Worm (Caenorhabditis elegans) whole organism, early embryonic: Measurements from ENCODE around the gene drp-1.

Source experiments
- F13C5.2 ChIP-seq: sonication (generic microtip); optimal IDR thresholded peaks from 2 replicates; lab custom pipeline; 2017; ENCODE audit warnings: mild to moderate bottlenecking, missing genetic modification characterization, inconsistent platforms, missing compliant biosample characterization
- ama-1 ChIP-seq: fragments of 150-350 bp; optimal IDR thresholded peaks from 2 replicates; lab custom pipeline; 2014
- ceh-36 ChIP-seq: sonication (generic microtip); optimal IDR thresholded peaks from 2 replicates; lab custom pipeline; 2016; ENCODE audit warnings: missing genetic modification characterization, inconsistent platforms, missing compliant biosample characterization
- ets-7 ChIP-seq: sonication (generic microtip); optimal IDR thresholded peaks from 2 replicates; lab custom pipeline; 2016; ENCODE audit warnings: missing genotype, missing genetic modification characterization, missing compliant biosample characterization
- flt-1 ChIP-seq: fragments of 200-800 bp; sonication (Bioruptor generic); IDR thresholded peaks from 2 replicates; pipeline ENCODE4 v1.3.6; 2022; ENCODE audit warnings: missing genetic modification characterization, missing compliant biosample characterization
- pes-1 ChIP-seq: fragments of 200-800 bp; sonication (Bioruptor generic); IDR thresholded peaks from 2 replicates; pipeline ENCODE4 v1.3.6; 2022; ENCODE audit warnings: missing genetic modification reagents, missing genetic modification characterization, missing compliant biosample characterization
- sea-1 ChIP-seq: fragments of 200-800 bp; sonication (Bioruptor generic); conservative IDR thresholded peaks from 2 replicates; pipeline ENCODE4 v1.3.6; 2022; ENCODE audit warnings: missing genetic modification characterization, missing compliant biosample characterization
- tbx-37 ChIP-seq: fragments of 200-800 bp; sonication (Bioruptor generic); conservative IDR thresholded peaks from 2 replicates; pipeline ENCODE4 v1.3.6; 2022; ENCODE audit warnings: missing genetic modification reagents, missing genetic modification characterization, missing compliant biosample characterization
- tra-4 ChIP-seq: sonication (generic microtip); optimal IDR thresholded peaks from 2 replicates; lab custom pipeline; 2017; ENCODE audit warnings: missing genetic modification characterization, missing compliant biosample characterization

DNA sequence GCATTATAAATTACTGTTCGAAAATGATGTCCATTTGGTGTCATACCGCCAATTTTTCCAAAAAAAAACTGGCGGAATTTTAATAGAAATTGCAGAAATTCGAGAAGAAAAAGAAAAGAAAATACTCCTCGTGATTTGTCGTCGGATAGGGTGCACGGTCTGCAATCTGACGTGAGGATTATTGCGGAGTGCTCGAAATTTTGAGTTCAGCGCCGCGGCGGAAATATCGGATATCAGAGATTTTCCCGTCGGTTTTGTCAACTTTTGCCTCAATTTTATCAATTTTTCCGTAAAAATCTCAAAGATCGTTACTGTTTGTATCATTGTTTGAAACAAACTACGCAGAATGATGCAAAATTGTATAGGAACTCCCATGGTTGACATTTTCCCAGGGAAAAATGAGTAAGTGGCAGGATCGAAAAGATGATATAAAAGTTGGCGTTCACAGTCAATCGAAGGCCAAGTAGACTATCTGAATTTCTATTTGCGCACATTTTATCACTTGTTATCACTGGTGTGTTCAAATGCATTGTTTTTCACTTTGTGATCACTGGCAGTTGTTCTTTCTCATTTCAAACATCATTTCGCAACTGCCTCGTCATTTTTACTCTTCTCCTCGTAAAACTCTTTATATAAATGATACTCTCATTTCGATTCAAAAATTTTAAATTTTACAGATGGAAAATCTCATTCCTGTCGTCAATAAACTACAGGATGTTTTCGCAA, at the start of gene drp-1, which contains the start of gene fem-1:
- TF ChIP-seq pes-1 (GFP tag; lab: Robert Waterston, UW): no peak
- no peak for TF ChIP-seq sea-1 (GFP tag; lab: Robert Waterston, UW)
- TF ChIP-seq tra-4: no peak
- no peak for TF ChIP-seq ama-1 (lab: Kevin White, UChicago)
- TF ChIP-seq flt-1: no peak
- no peak for TF ChIP-seq ets-7 (tag; lab: Kevin White, UChicago)
- no peak for TF ChIP-seq ceh-36 (tag; lab: Kevin White, UChicago)
- peak; percentile 29 for TF ChIP-seq F13C5.2
- TF ChIP-seq tbx-37: no peak
